Fruit fly (Drosophila melanogaster): Measurements from ENCODE around the gene SmB.

The SmB gene

DNA sequence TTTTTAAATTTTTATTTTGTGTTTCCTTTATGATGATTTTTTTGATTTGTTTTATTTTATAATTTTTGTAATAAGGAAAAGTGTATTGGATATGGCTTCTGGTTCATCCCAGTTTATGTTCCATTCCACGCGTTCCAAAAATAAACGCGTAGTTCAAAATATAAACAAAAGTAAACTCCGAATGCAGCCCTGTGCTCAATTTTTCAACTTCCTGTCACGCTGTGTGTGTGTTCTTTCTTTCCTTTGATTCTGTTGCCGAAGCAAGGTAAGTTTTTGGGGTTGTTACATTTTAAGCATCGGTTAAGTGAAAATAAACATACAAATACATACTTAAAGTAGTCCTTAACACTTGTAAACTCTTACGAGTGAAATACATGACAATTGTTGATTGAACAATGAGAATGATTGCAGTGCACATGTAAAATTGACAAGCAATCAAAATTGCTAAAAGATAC, 18.3 kb downstream of the SmB start, which contains the start of the genes Ip259 and RpS27A (continued):
- TF ChIP-seq CG15514 (GFP tag; optimal IDR thresholded peaks at IDR 0.05) (peak; percentile 92), ham (GFP tag; IDR thresholded peaks at IDR 0.05) (no peak), grn (GFP tag; optimal IDR thresholded peaks at IDR 0.05) (no peak), CG17912 (GFP tag; optimal IDR thresholded peaks at IDR 0.05) (peak; percentile 80), Dad (GFP tag; optimal IDR thresholded peaks at IDR 0.05) (peak; percentile 65), run (tag; optimal IDR thresholded peaks at IDR 0.05) (no peak), Doc3 (GFP tag; IDR thresholded peaks at IDR 0.05; ENCODE audit: partially characterized antibody) (no peak), zen2 (GFP tag; IDR thresholded peaks at IDR 0.05; ENCODE audit: partially characterized antibody) (no peak), nerfin-1 (tag; optimal IDR thresholded peaks at IDR 0.05) (peak; percentile 59), crp (GFP tag; optimal IDR thresholded peaks at IDR 0.05) (peak in 1 of 2 experiments; percentile 47), CG11723 (GFP tag; optimal IDR thresholded peaks at IDR 0.05) (peak; percentile 98), CG10321 (GFP tag; IDR thresholded peaks at IDR 0.05) (peak; percentile 44; the same call in 1 of the 2 replicates), CG5180 (GFP tag; optimal IDR thresholded peaks at IDR 0.05) (peak; percentile 46), CG31441 (GFP tag; IDR thresholded peaks at IDR 0.05) (no peak; the same call in 1 of the 2 replicates), HmgZ (tag; optimal IDR thresholded peaks at IDR 0.05) (peak; percentile 71), lmd (GFP tag; IDR thresholded peaks at IDR 0.05) (peak; percentile 57), CG14050 (GFP tag; IDR thresholded peaks at IDR 0.05) (peak; percentile 71), CG15601 (tag; optimal IDR thresholded peaks at IDR 0.05) (peak; percentile 55), CG8089 (GFP tag; optimal IDR thresholded peaks at IDR 0.05) (peak; percentile 85), CTCF (GFP tag; optimal IDR thresholded peaks at IDR 0.05) (no peak), CG12071 (GFP tag; optimal IDR thresholded peaks at IDR 0.05) (no peak), sqz (GFP tag; optimal IDR thresholded peaks at IDR 0.05) (no peak), Oaz (GFP tag; IDR thresholded peaks at IDR 0.05) (0 out of 2 replicates have a peak, but pooled peaks have one; percentile 23), Dref (GFP tag; IDR thresholded peaks at IDR 0.05) (peak; percentile 57), CG2678 (tag; optimal IDR thresholded peaks at IDR 0.05) (no peak), CG10274 (GFP tag; optimal IDR thresholded peaks at IDR 0.05) (peak; percentile 27), CG4282 (GFP tag; optimal IDR thresholded peaks at IDR 0.05) (no peak), vfl (GFP tag; optimal IDR thresholded peaks at IDR 0.05) (peak; percentile 34), CG12155 (GFP tag; optimal IDR thresholded peaks at IDR 0.05) (peak; percentile 33), gcm2 (GFP tag; optimal IDR thresholded peaks at IDR 0.05) (peak; percentile 10), az2 (GFP tag; optimal IDR thresholded peaks at IDR 0.05) (peak; percentile 55), cg (GFP tag; optimal IDR thresholded peaks at IDR 0.05) (no peak), CG1603 (tag; optimal IDR thresholded peaks at IDR 0.05) (peak; percentile 100), pros (GFP tag; optimal IDR thresholded peaks at IDR 0.05) (no peak), fru (optimal IDR thresholded peaks at IDR 0.05) (no peak), CG6654 (GFP tag; optimal IDR thresholded peaks at IDR 0.05) (peak; percentile 22), CG8924 (tag; optimal IDR thresholded peaks at IDR 0.05) (peak; percentile 61), tx (GFP tag; optimal IDR thresholded peaks at IDR 0.05) (no peak), C15 (GFP tag; IDR thresholded peaks at IDR 0.05) (peak; percentile 65; the same call in 2 of the 3 replicates), CoRest (tag; optimal IDR thresholded peaks at IDR 0.05) (peak; percentile 65), corto (GFP tag; optimal IDR thresholded peaks at IDR 0.05) (no peak), Nf-YC (tag; optimal IDR thresholded peaks at IDR 0.05) (peak; percentile 56), Spps (tag; optimal IDR thresholded peaks at IDR 0.05) (peak; percentile 21), bowl (GFP tag; IDR thresholded peaks at IDR 0.05) (peak; percentile 69; the same call in 1 of the 2 replicates), slp2 (GFP tag; optimal IDR thresholded peaks at IDR 0.05) (peak; percentile 83), lilli (GFP tag; optimal IDR thresholded peaks at IDR 0.05) (peak; percentile 48), salm (tag; optimal IDR thresholded peaks at IDR 0.05) (peak; percentile 21), usp (GFP tag; optimal IDR thresholded peaks at IDR 0.05) (no peak), Bdp1 (GFP tag; optimal IDR thresholded peaks at IDR 0.05) (no peak), tll (GFP tag; optimal IDR thresholded peaks at IDR 0.05) (no peak), B-H1 (GFP tag; IDR thresholded peaks at IDR 0.05) (peak; percentile 47; the same call in 2 of the 3 replicates)
